Worm (Caenorhabditis elegans): ENCODE measurements around the gene C18B12.4.

DNA sequence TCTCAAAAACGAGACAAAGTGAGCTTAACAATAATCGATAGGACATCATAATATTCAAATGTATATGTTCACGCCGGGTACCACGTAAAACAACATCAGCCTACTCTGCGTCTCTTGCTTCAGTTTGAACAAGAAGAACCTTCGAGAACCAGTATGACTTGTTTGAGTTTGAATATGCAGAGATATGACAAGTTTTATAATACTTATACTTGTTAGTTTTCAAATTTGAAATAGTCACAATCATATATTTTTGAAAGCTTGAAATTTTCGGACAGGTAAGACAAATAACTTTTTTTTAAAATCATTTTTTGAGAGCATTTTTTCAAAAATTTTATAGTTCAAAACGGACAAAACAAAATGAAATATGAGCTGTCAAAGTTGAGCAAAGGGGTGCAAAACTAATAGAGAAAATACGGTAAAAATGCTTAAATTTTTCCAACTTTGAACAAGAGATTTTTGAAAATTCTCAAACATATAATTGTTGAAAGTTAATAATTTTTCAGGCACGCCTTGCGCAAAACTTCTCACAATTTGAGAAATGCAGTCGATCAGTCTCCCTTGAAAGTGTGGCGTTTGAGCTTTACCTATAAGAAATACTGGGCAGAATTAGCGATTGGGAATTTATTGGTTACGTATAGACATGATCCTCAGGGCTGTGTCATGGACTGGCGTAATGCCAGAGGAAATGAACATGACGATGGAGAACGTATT is 13.0 kb upstream of the C18B12.4 start, which contains the start of gene H03G16.1:
- TF ChIP-seq unc-62 (GFP tag; optimal IDR thresholded peaks at IDR 0.05) (no peak), blmp-1 (tag; optimal IDR thresholded peaks at IDR 0.05) (no peak), unc-120 (tag; optimal IDR thresholded peaks at IDR 0.05; ENCODE audit: poor library complexity, severe bottlenecking) (no peak), pha-4 (tag; optimal IDR thresholded peaks at IDR 0.05) (no peak), cnd-1 (tag; optimal IDR thresholded peaks at IDR 0.05) (no peak), nhr-2 (tag; optimal IDR thresholded peaks at IDR 0.05) (no peak), nhr-28 (tag; optimal IDR thresholded peaks at IDR 0.05) (no peak), elt-3 (tag; optimal IDR thresholded peaks at IDR 0.05) (no peak), snpc-4 (tag; optimal IDR thresholded peaks at IDR 0.05) (no peak)

Measured in whole organism, mixed stage, embryonic.